Worm (Caenorhabditis elegans) whole organism, midembryonic: ENCODE measurements around the gene pfd-2.

ENCODE experiments used
- T22C8.4 ChIP-seq: fragments of 200-800 bp; sonication (Bioruptor generic); IDR thresholded peaks from 2 replicates; pipeline ENCODE4 v1.3.6; 2022; ENCODE audit warnings: missing genetic modification characterization, missing compliant biosample characterization
- cog-1 ChIP-seq: sonication (generic microtip); optimal IDR thresholded peaks from 2 replicates; lab custom pipeline; 2016; ENCODE audit warnings: missing genetic modification characterization, missing compliant biosample characterization
- flt-1 ChIP-seq: fragments of 200-800 bp; sonication (Bioruptor generic); IDR thresholded peaks from 2 replicates; pipeline ENCODE4 v1.3.6; 2022; ENCODE audit warnings: missing genetic modification characterization, missing compliant biosample characterization
- klf-2 ChIP-seq: fragments of 200-800 bp; sonication (Bioruptor generic); conservative IDR thresholded peaks from 2 replicates; pipeline ENCODE4 v1.3.6; 2022; ENCODE audit warnings: missing genetic modification reagents, missing genetic modification characterization, missing compliant biosample characterization
- tab-1 ChIP-seq: fragments of 200-800 bp; sonication (Bioruptor generic); IDR thresholded peaks from 2 replicates; pipeline ENCODE4 v1.3.6; 2022; ENCODE audit warnings: missing genetic modification characterization, missing compliant biosample characterization
- ztf-29 ChIP-seq: fragments of 200-800 bp; sonication (Bioruptor generic); IDR thresholded peaks from 2 replicates; pipeline ENCODE4 v1.3.6; 2022; ENCODE audit warnings: missing genetic modification reagents, missing genetic modification characterization, missing compliant biosample characterization

DNA sequence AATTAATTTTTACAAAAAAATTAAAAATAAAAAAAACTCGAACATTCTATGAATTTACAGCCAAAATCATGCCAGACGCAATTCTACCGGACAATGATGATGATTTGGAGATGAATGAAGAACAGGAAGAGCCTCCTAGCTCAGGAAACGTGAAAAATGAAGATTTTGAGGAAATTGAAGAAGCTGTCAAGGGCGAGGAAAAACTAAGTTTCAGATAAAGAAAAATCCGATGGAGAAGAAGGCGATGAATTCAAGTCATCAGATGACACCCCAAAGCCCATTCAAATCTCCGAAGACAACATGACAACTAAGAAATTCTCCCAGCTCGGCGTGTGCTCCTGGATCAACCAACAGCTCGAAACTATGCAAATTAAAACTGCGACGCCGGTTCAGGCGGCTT, 4.8 kb upstream of the pfd-2 start, which contains the start of gene Y52E8A.1:
- TF ChIP-seq T22C8.4 (GFP tag; lab: Robert Waterston, UW) = no peak
- no peak for TF ChIP-seq flt-1
- TF ChIP-seq klf-2 = no peak
- no peak for TF ChIP-seq tab-1 (GFP tag; lab: Robert Waterston, UW)
- TF ChIP-seq ztf-29 (GFP tag; lab: Robert Waterston, UW) = no peak
- no peak for TF ChIP-seq cog-1 (tag; lab: Kevin White, UChicago)
